1 fruit fly cellular context compared by ENCODE assay signal in genomic region chr3R:10680825-10681681, dm6.
A peak's percentile ranks its signal among the peaks of the same experiment; 100 is the strongest.
TF ChIP-seq lines count a peak whose summit lies in the region.

Gene Phyhd1, minus strand, starts transcription at chr3R:10680925.

TF ChIP-seq in whole organism, embryonic, 481 proteins besides CTCF, POLR2A, EP300 and RAD21 (continued from another document and continues in another):
- peak; percentile 82 for TF ChIP-seq corto (GFP tag; optimal IDR thresholded peaks at IDR 0.05; lab: Kevin White, UChicago)
- TF ChIP-seq lbe (GFP tag; optimal IDR thresholded peaks at IDR 0.05; lab: Kevin White, UChicago): peak; percentile 70
- TF ChIP-seq pnt (GFP tag; optimal IDR thresholded peaks at IDR 0.05; lab: Kevin White, UChicago): peak; percentile 96
- no peak for TF ChIP-seq yki (optimal IDR thresholded peaks at IDR 0.05; lab: Kevin White, UChicago)
- TF ChIP-seq Gsc (GFP tag; IDR thresholded peaks at IDR 0.05; lab: Robert Waterston, UW): peak; percentile 60
- TF ChIP-seq CG18599 (GFP tag; optimal IDR thresholded peaks at IDR 0.05; lab: Kevin White, UChicago): peak; percentile 95
- TF ChIP-seq otp (GFP tag; IDR thresholded peaks at IDR 0.05; lab: Robert Waterston, UW): peak; percentile 95
- peak; percentile 95 for TF ChIP-seq CG11695 (GFP tag; IDR thresholded peaks at IDR 0.05; lab: Robert Waterston, UW)
- TF ChIP-seq Pdp1 (GFP tag; optimal IDR thresholded peaks at IDR 0.05; lab: Kevin White, UChicago): peak; percentile 96 to 97
- TF ChIP-seq org-1 (GFP tag; optimal IDR thresholded peaks at IDR 0.05; lab: Kevin White, UChicago): peak; percentile 96
- no peak for TF ChIP-seq CG1832 (GFP tag; optimal IDR thresholded peaks at IDR 0.05; lab: Kevin White, UChicago)
- TF ChIP-seq Antp (GFP tag; optimal IDR thresholded peaks at IDR 0.05; lab: Kevin White, UChicago): peak; percentile 96
- peak; percentile 95 for TF ChIP-seq CG12391 (tag; optimal IDR thresholded peaks at IDR 0.05; lab: Kevin White, UChicago)
- TF ChIP-seq CG31365 (tag; optimal IDR thresholded peaks at IDR 0.05; lab: Kevin White, UChicago): peak; percentile 81
- TF ChIP-seq CG32532 (GFP tag; IDR thresholded peaks at IDR 0.05; lab: Robert Waterston, UW): peak; percentile 94
- no peak for TF ChIP-seq CG13287 (GFP tag; IDR thresholded peaks at IDR 0.05; lab: Robert Waterston, UW; ENCODE audit: partially characterized antibody)
- TF ChIP-seq Dp (GFP tag; optimal IDR thresholded peaks at IDR 0.05; lab: Kevin White, UChicago): no peak
- TF ChIP-seq chn (GFP tag; optimal IDR thresholded peaks at IDR 0.05; lab: Kevin White, UChicago): peak; percentile 95
- TF ChIP-seq CG12769 (tag; optimal IDR thresholded peaks at IDR 0.05; lab: Kevin White, UChicago): peak; percentile 97
- peak; percentile 89 for TF ChIP-seq Usf (GFP tag; optimal IDR thresholded peaks at IDR 0.05; lab: Kevin White, UChicago)
- TF ChIP-seq Dek (tag; optimal IDR thresholded peaks at IDR 0.05; lab: Kevin White, UChicago): peak; percentile 94
- peak; percentile 89 for TF ChIP-seq klu (GFP tag; IDR thresholded peaks at IDR 0.05; lab: Robert Waterston, UW)
- TF ChIP-seq Mad (GFP tag; optimal IDR thresholded peaks at IDR 0.05; lab: Kevin White, UChicago): peak; percentile 92
- TF ChIP-seq CG3838 (GFP tag; optimal IDR thresholded peaks at IDR 0.05; lab: Kevin White, UChicago): peak; percentile 70
- TF ChIP-seq CG7556 (GFP tag; optimal IDR thresholded peaks at IDR 0.05; lab: Kevin White, UChicago): peak; percentile 97
- TF ChIP-seq eyg (GFP tag; optimal IDR thresholded peaks at IDR 0.05; lab: Kevin White, UChicago): peak; percentile 92
- TF ChIP-seq Taf1 (GFP tag; IDR thresholded peaks at IDR 0.05; lab: Robert Waterston, UW): peak; percentile 73
- peak; percentile 93 for TF ChIP-seq CG3407 (GFP tag; optimal IDR thresholded peaks at IDR 0.05; lab: Kevin White, UChicago)
- peak; percentile 88 for TF ChIP-seq Hand (GFP tag; optimal IDR thresholded peaks at IDR 0.05; lab: Kevin White, UChicago)
- peak; percentile 39 for TF ChIP-seq p53 (GFP tag; optimal IDR thresholded peaks at IDR 0.05; lab: Kevin White, UChicago)
- no peak for TF ChIP-seq hbn (GFP tag; IDR thresholded peaks at IDR 0.05; lab: Robert Waterston, UW; ENCODE audit: partially characterized antibody)
- peak; percentile 14 to 34 for TF ChIP-seq insv (GFP tag; optimal IDR thresholded peaks at IDR 0.05; lab: Kevin White, UChicago)
- TF ChIP-seq sna (GFP tag; IDR thresholded peaks at IDR 0.05; lab: Robert Waterston, UW; ENCODE audit: partially characterized antibody): no peak
- peak; percentile 87 for TF ChIP-seq sens-2 (GFP tag; IDR thresholded peaks at IDR 0.05; lab: Robert Waterston, UW)
- peak; percentile 97 for TF ChIP-seq CG12071 (GFP tag; optimal IDR thresholded peaks at IDR 0.05; lab: Kevin White, UChicago)
- peak; percentile 85 for TF ChIP-seq CG3163 (GFP tag; optimal IDR thresholded peaks at IDR 0.05; lab: Kevin White, UChicago)
- peak; percentile 98 for TF ChIP-seq CG2120 (GFP tag; optimal IDR thresholded peaks at IDR 0.05; lab: Kevin White, UChicago)
- peak; percentile 84 for TF ChIP-seq croc (GFP tag; conservative IDR thresholded peaks at IDR 0.05; lab: Robert Waterston, UW)
- no peak for TF ChIP-seq CG15479 (GFP tag; optimal IDR thresholded peaks at IDR 0.05; lab: Kevin White, UChicago)
- peak; percentile 88 for TF ChIP-seq gsb (GFP tag; IDR thresholded peaks at IDR 0.05; lab: Robert Waterston, UW)
- peak; percentile 83 for TF ChIP-seq CG14667 (GFP tag; IDR thresholded peaks at IDR 0.05; lab: Robert Waterston, UW)
- TF ChIP-seq Hr39 (optimal IDR thresholded peaks at IDR 0.05; lab: Kevin White, UChicago): no peak
- peak; percentile 76 for TF ChIP-seq Adf1 (GFP tag; IDR thresholded peaks at IDR 0.05; lab: Robert Waterston, UW)
- TF ChIP-seq Xbp1 (GFP tag; optimal IDR thresholded peaks at IDR 0.05; lab: Kevin White, UChicago): peak; percentile 96
- no peak for TF ChIP-seq br (optimal IDR thresholded peaks at IDR 0.05; lab: Kevin White, UChicago)
- peak; percentile 94 for TF ChIP-seq CG11456 (GFP tag; IDR thresholded peaks at IDR 0.05; lab: Robert Waterston, UW)
- TF ChIP-seq Ada2b (GFP tag; IDR thresholded peaks at IDR 0.05; lab: Robert Waterston, UW): peak; percentile 97
- TF ChIP-seq Dip2 (GFP tag; IDR thresholded peaks at IDR 0.05; lab: Robert Waterston, UW): peak; percentile 34; the same call in 1 of the 2 replicates
- TF ChIP-seq bsh (GFP tag; optimal IDR thresholded peaks at IDR 0.05; lab: Kevin White, UChicago): peak; percentile 59 to 97
- peak; percentile 87 for TF ChIP-seq CG9437 (GFP tag; optimal IDR thresholded peaks at IDR 0.05; lab: Kevin White, UChicago)
- TF ChIP-seq her (GFP tag; optimal IDR thresholded peaks at IDR 0.05; lab: Kevin White, UChicago): peak; percentile 95
- no peak for TF ChIP-seq zf30C (GFP tag; optimal IDR thresholded peaks at IDR 0.05; lab: Kevin White, UChicago)
- peak; percentile 73 for TF ChIP-seq CG17186 (GFP tag; optimal IDR thresholded peaks at IDR 0.05; lab: Kevin White, UChicago)
- no peak for TF ChIP-seq knrl (GFP tag; IDR thresholded peaks at IDR 0.05; lab: Robert Waterston, UW; ENCODE audit: partially characterized antibody)
- peak; percentile 96 for TF ChIP-seq Hsf (GFP tag; optimal IDR thresholded peaks at IDR 0.05; lab: Kevin White, UChicago)
- peak; percentile 92 for TF ChIP-seq btn (GFP tag; optimal IDR thresholded peaks at IDR 0.05; lab: Kevin White, UChicago)
- peak; percentile 93 for TF ChIP-seq gcm (GFP tag; optimal IDR thresholded peaks at IDR 0.05; lab: Kevin White, UChicago)
- TF ChIP-seq CHES-1-like (GFP tag; optimal IDR thresholded peaks at IDR 0.05; lab: Kevin White, UChicago): peak; percentile 96
- peak; percentile 95 for TF ChIP-seq ind (GFP tag; optimal IDR thresholded peaks at IDR 0.05; lab: Kevin White, UChicago)
- TF ChIP-seq CG1602 (GFP tag; optimal IDR thresholded peaks at IDR 0.05; lab: Kevin White, UChicago): peak; percentile 95
- peak; percentile 94 for TF ChIP-seq Hr3 (GFP tag; optimal IDR thresholded peaks at IDR 0.05; lab: Kevin White, UChicago)
- peak; percentile 72; the same call in 1 of the 2 replicates for TF ChIP-seq sim (GFP tag; IDR thresholded peaks at IDR 0.05; lab: Robert Waterston, UW)
- TF ChIP-seq Eip74EF (GFP tag; optimal IDR thresholded peaks at IDR 0.05; lab: Kevin White, UChicago): peak in 1 of 2 experiments; percentile 91
- TF ChIP-seq CG6813 (GFP tag; optimal IDR thresholded peaks at IDR 0.05; lab: Kevin White, UChicago): peak; percentile 89
- peak; percentile 83 for TF ChIP-seq peb (GFP tag; IDR thresholded peaks at IDR 0.05; lab: Robert Waterston, UW)
- peak; percentile 94 for TF ChIP-seq esg (GFP tag; conservative IDR thresholded peaks at IDR 0.05; lab: Robert Waterston, UW)
- TF ChIP-seq fd3F (GFP tag; optimal IDR thresholded peaks at IDR 0.05; lab: Kevin White, UChicago): peak; percentile 90
- TF ChIP-seq Myb (GFP tag; optimal IDR thresholded peaks at IDR 0.05; lab: Kevin White, UChicago): peak; percentile 87
- TF ChIP-seq disco-r (GFP tag; optimal IDR thresholded peaks at IDR 0.05; lab: Kevin White, UChicago): peak; percentile 93
- TF ChIP-seq ssp (GFP tag; IDR thresholded peaks at IDR 0.05; lab: Robert Waterston, UW): peak; percentile 82
- TF ChIP-seq CG32767 (GFP tag; IDR thresholded peaks at IDR 0.05; lab: Robert Waterston, UW): peak; percentile 90
- TF ChIP-seq Dbx (GFP tag; IDR thresholded peaks at IDR 0.05; lab: Robert Waterston, UW): peak; percentile 97
- peak; percentile 94 for TF ChIP-seq dmrt11E (tag; optimal IDR thresholded peaks at IDR 0.05; lab: Kevin White, UChicago)
- peak; percentile 89 for TF ChIP-seq CG15696 (tag; optimal IDR thresholded peaks at IDR 0.05; lab: Kevin White, UChicago)
- TF ChIP-seq CG8089 (GFP tag; optimal IDR thresholded peaks at IDR 0.05; lab: Kevin White, UChicago): peak; percentile 94
- TF ChIP-seq al (GFP tag; IDR thresholded peaks at IDR 0.05; lab: Robert Waterston, UW): peak; percentile 87
- TF ChIP-seq CG14014 (GFP tag; IDR thresholded peaks at IDR 0.05; lab: Robert Waterston, UW): peak; percentile 92
- TF ChIP-seq Fer3 (tag; optimal IDR thresholded peaks at IDR 0.05; lab: Kevin White, UChicago): peak; percentile 93
- TF ChIP-seq zen2 (GFP tag; IDR thresholded peaks at IDR 0.05; lab: Robert Waterston, UW; ENCODE audit: partially characterized antibody): no peak
- TF ChIP-seq h (optimal IDR thresholded peaks at IDR 0.05; lab: Kevin White, UChicago): no peak
- peak; percentile 88 for TF ChIP-seq Abd-B (GFP tag; optimal IDR thresholded peaks at IDR 0.05; lab: Kevin White, UChicago)
- TF ChIP-seq ab (GFP tag; optimal IDR thresholded peaks at IDR 0.05; lab: Kevin White, UChicago): peak; percentile 84
- TF ChIP-seq CG15601 (tag; optimal IDR thresholded peaks at IDR 0.05; lab: Kevin White, UChicago): peak; percentile 88
- TF ChIP-seq CG14860 (GFP tag; IDR thresholded peaks at IDR 0.05; lab: Robert Waterston, UW; ENCODE audit: partially characterized antibody): no peak
- peak; percentile 49 for TF ChIP-seq Hey (tag; optimal IDR thresholded peaks at IDR 0.05; lab: Kevin White, UChicago)
- peak; percentile 83 for TF ChIP-seq CG11723 (GFP tag; optimal IDR thresholded peaks at IDR 0.05; lab: Kevin White, UChicago)
- TF ChIP-seq Six4 (GFP tag; optimal IDR thresholded peaks at IDR 0.05; lab: Kevin White, UChicago): peak; percentile 94
- TF ChIP-seq CG7372 (GFP tag; IDR thresholded peaks at IDR 0.05; lab: Robert Waterston, UW): peak; percentile 90
- TF ChIP-seq slou (GFP tag; optimal IDR thresholded peaks at IDR 0.05; lab: Kevin White, UChicago): peak; percentile 69
- TF ChIP-seq CG11093 (GFP tag; IDR thresholded peaks at IDR 0.05; lab: Robert Waterston, UW): peak; percentile 83
- peak; percentile 75 for TF ChIP-seq ro (GFP tag; IDR thresholded peaks at IDR 0.05; lab: Robert Waterston, UW)
- TF ChIP-seq CG11398 (GFP tag; optimal IDR thresholded peaks at IDR 0.05; lab: Kevin White, UChicago): peak; percentile 95
- TF ChIP-seq CG34224 (GFP tag; IDR thresholded peaks at IDR 0.05; lab: Robert Waterston, UW; ENCODE audit: partially characterized antibody): no peak
- peak; percentile 93 for TF ChIP-seq slp2 (GFP tag; optimal IDR thresholded peaks at IDR 0.05; lab: Kevin White, UChicago)
- peak; percentile 100 for TF ChIP-seq D19A (tag; optimal IDR thresholded peaks at IDR 0.05; lab: Kevin White, UChicago)
- TF ChIP-seq lola (GFP tag; optimal IDR thresholded peaks at IDR 0.05; lab: Kevin White, UChicago): peak in 1 of 3 experiments; percentile 91
- TF ChIP-seq Doc3 (GFP tag; IDR thresholded peaks at IDR 0.05; lab: Robert Waterston, UW; ENCODE audit: partially characterized antibody): no peak
- peak; percentile 32; the same call in 1 of the 2 replicates for TF ChIP-seq gt (GFP tag; IDR thresholded peaks at IDR 0.05; lab: Robert Waterston, UW)
- TF ChIP-seq CG10366 (GFP tag; IDR thresholded peaks at IDR 0.05; lab: Robert Waterston, UW): peak; percentile 93
- TF ChIP-seq Neu2 (GFP tag; optimal IDR thresholded peaks at IDR 0.05; lab: Kevin White, UChicago; ENCODE audit: borderline replicate concordance): peak; percentile 61
- TF ChIP-seq chif (GFP tag; optimal IDR thresholded peaks at IDR 0.05; lab: Kevin White, UChicago): peak; percentile 95 to 97
- TF ChIP-seq Dip3 (GFP tag; optimal IDR thresholded peaks at IDR 0.05; lab: Kevin White, UChicago): peak; percentile 95
- TF ChIP-seq CG12219 (GFP tag; optimal IDR thresholded peaks at IDR 0.05; lab: Kevin White, UChicago): peak; percentile 94
- peak; percentile 96 for TF ChIP-seq Atf-2 (GFP tag; optimal IDR thresholded peaks at IDR 0.05; lab: Kevin White, UChicago)
- TF ChIP-seq Dfd (GFP tag; optimal IDR thresholded peaks at IDR 0.05; lab: Kevin White, UChicago): no peak
- peak; percentile 93 for TF ChIP-seq CG1792 (GFP tag; optimal IDR thresholded peaks at IDR 0.05; lab: Kevin White, UChicago)
- peak; percentile 83 for TF ChIP-seq ase (GFP tag; IDR thresholded peaks at IDR 0.05; lab: Robert Waterston, UW)
- TF ChIP-seq Awh (GFP tag; IDR thresholded peaks at IDR 0.05; lab: Robert Waterston, UW): peak; percentile 89
- peak; percentile 86 for TF ChIP-seq CG4730 (GFP tag; IDR thresholded peaks at IDR 0.05; lab: Robert Waterston, UW)
- no peak for TF ChIP-seq sc (optimal IDR thresholded peaks at IDR 0.05; lab: Kevin White, UChicago)
- TF ChIP-seq sc (GFP tag; optimal IDR thresholded peaks at IDR 0.05; lab: Kevin White, UChicago): peak; percentile 92
- no peak for TF ChIP-seq usp (GFP tag; optimal IDR thresholded peaks at IDR 0.05; lab: Kevin White, UChicago)
- TF ChIP-seq CG15514 (GFP tag; optimal IDR thresholded peaks at IDR 0.05; lab: Kevin White, UChicago): peak; percentile 91
- TF ChIP-seq Hmr (GFP tag; optimal IDR thresholded peaks at IDR 0.05; lab: Kevin White, UChicago): peak; percentile 97
- peak; percentile 70 for TF ChIP-seq CG5180 (GFP tag; optimal IDR thresholded peaks at IDR 0.05; lab: Kevin White, UChicago)
- peak; percentile 90 for TF ChIP-seq Rx (GFP tag; IDR thresholded peaks at IDR 0.05; lab: Robert Waterston, UW)
- peak; percentile 66 for TF ChIP-seq luna (GFP tag; optimal IDR thresholded peaks at IDR 0.05; lab: Kevin White, UChicago)
- peak; percentile 85 for TF ChIP-seq CG6654 (GFP tag; optimal IDR thresholded peaks at IDR 0.05; lab: Kevin White, UChicago)
- peak; percentile 48 for TF ChIP-seq kni (GFP tag; optimal IDR thresholded peaks at IDR 0.05; lab: Kevin White, UChicago)
- peak; percentile 95 for TF ChIP-seq CG10209 (GFP tag; optimal IDR thresholded peaks at IDR 0.05; lab: Kevin White, UChicago)
- TF ChIP-seq CG1529 (GFP tag; optimal IDR thresholded peaks at IDR 0.05; lab: Kevin White, UChicago): peak; percentile 84
- TF ChIP-seq Nf-YB (GFP tag; optimal IDR thresholded peaks at IDR 0.05; lab: Kevin White, UChicago): peak; percentile 80
- peak; percentile 47; the same call in 1 of the 2 replicates for TF ChIP-seq crol (GFP tag; IDR thresholded peaks at IDR 0.05; lab: Robert Waterston, UW)
- TF ChIP-seq CG30020 (tag; optimal IDR thresholded peaks at IDR 0.05; lab: Kevin White, UChicago): peak; percentile 30
- TF ChIP-seq ems (GFP tag; optimal IDR thresholded peaks at IDR 0.05; lab: Kevin White, UChicago): peak; percentile 95
- TF ChIP-seq bowl (GFP tag; IDR thresholded peaks at IDR 0.05; lab: Robert Waterston, UW): peak; percentile 82
- TF ChIP-seq CG30403 (GFP tag; optimal IDR thresholded peaks at IDR 0.05; lab: Kevin White, UChicago): peak; percentile 98
- peak; percentile 90 for TF ChIP-seq cato (GFP tag; optimal IDR thresholded peaks at IDR 0.05; lab: Kevin White, UChicago; ENCODE audit: borderline replicate concordance)
- TF ChIP-seq CG14965 (GFP tag; optimal IDR thresholded peaks at IDR 0.05; lab: Kevin White, UChicago; ENCODE audit: borderline replicate concordance): peak; percentile 79
- peak; percentile 96 for TF ChIP-seq NK7.1 (GFP tag; optimal IDR thresholded peaks at IDR 0.05; lab: Kevin White, UChicago)
